Worm (Caenorhabditis elegans) whole organism, mixed stage, embryonic: ENCODE results near the gene ugt-21.

Experiments
- cnd-1 ChIP-seq: fragments of 200-800 bp; sonication (Bioruptor generic); optimal IDR thresholded peaks from 2 replicates; lab custom pipeline; 2018; ENCODE audit warnings: mild to moderate bottlenecking, missing genetic modification characterization, missing compliant biosample characterization
- ham-2 ChIP-seq: fragments of 200-800 bp; sonication (Bioruptor generic); optimal IDR thresholded peaks from 2 replicates; lab custom pipeline; 2018; ENCODE audit warnings: mild to moderate bottlenecking, missing genetic modification characterization, missing compliant biosample characterization
- lin-13 ChIP-seq: fragments of 150-350 bp; optimal IDR thresholded peaks from 2 replicates; lab custom pipeline; 2014; ENCODE audit warnings: missing biosample characterization, missing genetic modification characterization
- nhr-237 ChIP-seq: fragments of 150-350 bp; optimal IDR thresholded peaks from 2 replicates; lab custom pipeline; 2014; ENCODE audit warnings: missing biosample characterization, missing genetic modification characterization
- nhr-28 ChIP-seq: fragments of 150-350 bp; optimal IDR thresholded peaks from 2 replicates; lab custom pipeline; 2014; ENCODE audit warnings: missing biosample characterization, missing genetic modification characterization
- snpc-4 ChIP-seq: fragments of 150-350 bp; optimal IDR thresholded peaks from 2 replicates; lab custom pipeline; 2014; ENCODE audit warnings: missing biosample characterization, missing genetic modification characterization
- unc-39 ChIP-seq: fragments of 150-350 bp; optimal IDR thresholded peaks from 2 replicates; lab custom pipeline; 2014; ENCODE audit warnings: missing biosample characterization, missing genetic modification characterization
- ztf-11 ChIP-seq: fragments of 150-350 bp; optimal IDR thresholded peaks from 2 replicates; lab custom pipeline; 2014; ENCODE audit warnings: missing biosample characterization, missing genetic modification characterization

DNA sequence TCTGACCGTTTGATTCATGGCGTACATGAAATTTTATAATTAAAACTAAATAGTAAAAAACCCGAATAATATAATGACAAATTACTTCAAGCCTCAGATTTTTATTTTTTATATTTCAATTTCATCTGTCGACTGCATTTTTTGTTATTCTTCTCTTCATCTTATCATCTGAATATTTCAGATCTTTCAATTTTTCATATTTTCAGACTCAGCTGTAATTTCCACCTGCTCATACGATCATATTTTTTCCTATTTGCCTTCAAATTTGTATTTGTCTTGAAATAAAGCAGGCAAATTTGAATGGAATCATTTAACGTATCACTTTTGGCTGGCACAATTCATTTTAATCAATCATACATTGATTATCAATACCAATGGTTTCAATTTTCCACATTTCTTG is 2.0 kb upstream of the ugt-21 start, which contains the start of gene sru-4:
- TF ChIP-seq nhr-28 (tag; lab: Kevin White, UChicago) (no peak), nhr-237 (tag; lab: Kevin White, UChicago) (no peak), snpc-4 (no peak), lin-13 (tag; lab: Kevin White, UChicago) (no peak), unc-39 (tag; lab: Kevin White, UChicago) (no peak), ham-2 (no peak), cnd-1 (tag; lab: Kevin White, UChicago) (no peak), ztf-11 (no peak)
